Worm (Caenorhabditis elegans) whole organism, L2 larva: ENCODE results near the gene str-229.

Experiments used
- ZK546.5 ChIP-seq: sonication (generic microtip); optimal IDR thresholded peaks from 2 replicates; lab custom pipeline; 2017; ENCODE audit warnings: missing biosample characterization, missing genetic modification characterization
- ceh-16 ChIP-seq: fragments of 150-350 bp; optimal IDR thresholded peaks from 2 replicates; lab custom pipeline; 2014; ENCODE audit warnings: missing biosample characterization, missing genetic modification characterization
- elt-1 ChIP-seq: fragments of 150-350 bp; optimal IDR thresholded peaks from 2 replicates; lab custom pipeline; 2014; ENCODE audit warnings: missing biosample characterization, missing genetic modification characterization
- fos-1 ChIP-seq: fragments of 150-350 bp; optimal IDR thresholded peaks from 2 replicates; lab custom pipeline; 2014; ENCODE audit warnings: missing biosample characterization, missing genetic modification characterization
- lin-13 ChIP-seq: fragments of 150-350 bp; optimal IDR thresholded peaks from 2 replicates; lab custom pipeline; 2014; ENCODE audit warnings: missing biosample characterization, missing genetic modification reagents, missing genetic modification characterization
- nhr-11 ChIP-seq: fragments of 150-350 bp; optimal IDR thresholded peaks from 2 replicates; lab custom pipeline; 2014; ENCODE audit warnings: missing biosample characterization, missing genetic modification characterization
- nhr-237 ChIP-seq: fragments of 150-350 bp; optimal IDR thresholded peaks from 2 replicates; lab custom pipeline; 2014; ENCODE audit warnings: missing biosample characterization, missing genetic modification characterization
- nhr-25 ChIP-seq: fragments of 150-350 bp; sonication (generic microtip); optimal IDR thresholded peaks from 3 replicates; lab custom pipeline; 2014; ENCODE audit warnings: missing biosample characterization, missing genetic modification characterization
- skn-1 ChIP-seq: sonication (generic microtip); optimal IDR thresholded peaks from 2 replicates; lab custom pipeline; 2017; ENCODE audit warnings: missing biosample characterization, missing genetic modification characterization
- snpc-4 ChIP-seq: fragments of 150-350 bp; optimal IDR thresholded peaks from 2 replicates; lab custom pipeline; 2014; ENCODE audit warnings: missing biosample characterization, missing genetic modification characterization
- unc-62 ChIP-seq: fragments of 150-350 bp; optimal IDR thresholded peaks from 2 replicates; lab custom pipeline; 2014; ENCODE audit warnings: missing biosample characterization, missing genetic modification reagents, missing genetic modification characterization
- ztf-4 ChIP-seq: fragments of 150-350 bp; optimal IDR thresholded peaks from 2 replicates; lab custom pipeline; 2014; ENCODE audit warnings: missing biosample characterization, missing genetic modification characterization

DNA sequence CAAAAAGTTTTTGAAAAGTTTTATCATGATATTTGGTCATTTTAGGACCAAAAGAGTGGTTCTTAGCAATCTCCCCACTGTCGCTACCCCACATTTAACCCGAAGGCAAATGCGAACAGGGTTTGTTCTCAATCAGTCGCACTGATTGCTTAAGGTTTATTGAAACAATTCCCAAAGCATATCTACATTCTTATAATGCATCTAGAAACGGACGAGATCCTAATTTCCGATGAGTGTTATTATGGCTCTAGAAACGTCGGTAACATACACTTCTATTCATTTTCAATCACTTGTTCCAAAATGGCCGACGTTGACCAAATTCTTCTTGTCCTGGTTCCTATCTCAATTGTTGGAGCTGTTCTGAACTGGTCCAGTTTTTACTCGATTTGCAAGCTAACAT is 19.3 kb upstream of the str-229 start, which contains the start of gene srx-65:
- no peak for TF ChIP-seq snpc-4
- no peak for TF ChIP-seq lin-13 (GFP tag; lab: Kevin White, UChicago)
- TF ChIP-seq ceh-16 (tag; lab: Kevin White, UChicago): no peak
- TF ChIP-seq ZK546.5 (tag; lab: Kevin White, UChicago): no peak
- no peak for TF ChIP-seq fos-1 (tag; lab: Kevin White, UChicago)
- TF ChIP-seq ztf-4 (tag; lab: Kevin White, UChicago): no peak
- no peak for TF ChIP-seq unc-62 (GFP tag; lab: Kevin White, UChicago)
- no peak for TF ChIP-seq nhr-237 (tag; lab: Kevin White, UChicago)
- no peak for TF ChIP-seq nhr-11 (tag; lab: Kevin White, UChicago)
- no peak for TF ChIP-seq nhr-25 (tag; lab: Kevin White, UChicago)
- no peak for TF ChIP-seq elt-1 (tag; lab: Kevin White, UChicago)
- TF ChIP-seq skn-1 (tag; lab: Kevin White, UChicago): no peak
